Fruit fly (Drosophila melanogaster): ENCODE results near the gene Rsf1.
A peak's percentile ranks its signal among the peaks of the same experiment; 100 is the strongest.

Gene Rsf1

dm6 chr2L:10220501-10221386 is 42.6 kb downstream of the Rsf1 start, which contains the start of the genes Npc1a and Prosalpha6 (continued):
- TF ChIP-seq CG13287 (GFP tag; IDR thresholded peaks at IDR 0.05; ENCODE audit: partially characterized antibody), result peak; percentile 62
- TF ChIP-seq NFAT (GFP tag; IDR thresholded peaks at IDR 0.05), result no peak
- peak; percentile 63 for TF ChIP-seq CG12659 (GFP tag; optimal IDR thresholded peaks at IDR 0.05)
- TF ChIP-seq Xrp1 (GFP tag; IDR thresholded peaks at IDR 0.05), result no peak
- TF ChIP-seq CG30020 (tag; optimal IDR thresholded peaks at IDR 0.05), result peak; percentile 99
- no peak for TF ChIP-seq CG30431 (GFP tag; optimal IDR thresholded peaks at IDR 0.05)
- peak; percentile 77 for TF ChIP-seq pzg (GFP tag; optimal IDR thresholded peaks at IDR 0.05)
- TF ChIP-seq CG3281 (GFP tag; optimal IDR thresholded peaks at IDR 0.05), result no peak
- no peak for TF ChIP-seq HmgD (GFP tag; optimal IDR thresholded peaks at IDR 0.05)
- TF ChIP-seq CG10979 (tag; optimal IDR thresholded peaks at IDR 0.05), result no peak
- no peak for TF ChIP-seq TFAM (GFP tag; optimal IDR thresholded peaks at IDR 0.05)
- TF ChIP-seq ara (GFP tag; IDR thresholded peaks at IDR 0.05), result no peak
- no peak for TF ChIP-seq seq (GFP tag; IDR thresholded peaks at IDR 0.05)
- no peak for TF ChIP-seq D19A (tag; optimal IDR thresholded peaks at IDR 0.05)
- peak; percentile 1 for TF ChIP-seq fd96Cb (tag; optimal IDR thresholded peaks at IDR 0.05)
- TF ChIP-seq CG8765 (GFP tag; IDR thresholded peaks at IDR 0.05), result no peak
- TF ChIP-seq wek (GFP tag; optimal IDR thresholded peaks at IDR 0.05), result no peak
- no peak for TF ChIP-seq z (GFP tag; IDR thresholded peaks at IDR 0.05)
- no peak for TF ChIP-seq Bteb2 (GFP tag; optimal IDR thresholded peaks at IDR 0.05)
- no peak for TF ChIP-seq CG2199 (GFP tag; IDR thresholded peaks at IDR 0.05)
- TF ChIP-seq gcm2 (GFP tag; optimal IDR thresholded peaks at IDR 0.05), result peak; percentile 1
- no peak for TF ChIP-seq Neu2 (GFP tag; optimal IDR thresholded peaks at IDR 0.05; ENCODE audit: borderline replicate concordance)
- TF ChIP-seq CG6854 (GFP tag; optimal IDR thresholded peaks at IDR 0.05), result no peak
- peak; percentile 15 for TF ChIP-seq Xbp1 (GFP tag; optimal IDR thresholded peaks at IDR 0.05)
- peak; percentile 91 for TF ChIP-seq Sry-δ (GFP tag; optimal IDR thresholded peaks at IDR 0.05)
- TF ChIP-seq Oaz (GFP tag; IDR thresholded peaks at IDR 0.05), result no peak
- no peak for TF ChIP-seq fd64A (GFP tag; optimal IDR thresholded peaks at IDR 0.05)
- peak; percentile 72 for TF ChIP-seq CG9437 (GFP tag; optimal IDR thresholded peaks at IDR 0.05)
- peak; percentile 47 for TF ChIP-seq Sin3A (optimal IDR thresholded peaks at IDR 0.05)
- no peak for TF ChIP-seq CG13424 (tag; optimal IDR thresholded peaks at IDR 0.05)
- TF ChIP-seq Hmx (GFP tag; optimal IDR thresholded peaks at IDR 0.05), result no peak
- no peak for TF ChIP-seq nom (GFP tag; optimal IDR thresholded peaks at IDR 0.05)
- TF ChIP-seq vfl (GFP tag; optimal IDR thresholded peaks at IDR 0.05), result no peak
- TF ChIP-seq ap (GFP tag; IDR thresholded peaks at IDR 0.05), result no peak
- peak; percentile 95 for TF ChIP-seq pfk (GFP tag; optimal IDR thresholded peaks at IDR 0.05)
- no peak for TF ChIP-seq CG10462 (GFP tag; optimal IDR thresholded peaks at IDR 0.05)
- peak; percentile 8 for TF ChIP-seq CG4424 (GFP tag; optimal IDR thresholded peaks at IDR 0.05)
- no peak for TF ChIP-seq CG11504 (tag; optimal IDR thresholded peaks at IDR 0.05)
- no peak for TF ChIP-seq twi (tag; optimal IDR thresholded peaks at IDR 0.05)
- no peak for TF ChIP-seq onecut (GFP tag; IDR thresholded peaks at IDR 0.05)
- TF ChIP-seq CG1792 (GFP tag; optimal IDR thresholded peaks at IDR 0.05), result no peak
- TF ChIP-seq HLH4C (GFP tag; IDR thresholded peaks at IDR 0.05; ENCODE audit: partially characterized antibody), result peak; percentile 66; the same call in 2 of the 3 replicates
- TF ChIP-seq CG4404 (GFP tag; IDR thresholded peaks at IDR 0.05), result no peak
- no peak for TF ChIP-seq bigmax (GFP tag; optimal IDR thresholded peaks at IDR 0.05)
- TF ChIP-seq Scr (GFP tag; IDR thresholded peaks at IDR 0.05; ENCODE audit: partially characterized antibody), result peak; percentile 69
- TF ChIP-seq CG6272 (GFP tag; IDR thresholded peaks at IDR 0.05), result no peak
- no peak for TF ChIP-seq CG5245 (GFP tag; optimal IDR thresholded peaks at IDR 0.05)
- TF ChIP-seq gce (GFP tag; IDR thresholded peaks at IDR 0.05), result no peak
- peak; percentile 9 to 40 for TF ChIP-seq Pdp1 (GFP tag; optimal IDR thresholded peaks at IDR 0.05)
- no peak for TF ChIP-seq CG11085 (GFP tag; IDR thresholded peaks at IDR 0.05)

Measured in whole organism, embryonic.